Worm (Caenorhabditis elegans) whole organism, mixed stage, embryonic: ENCODE results near the gene F54E4.3.

ENCODE experiments used
- blmp-1 ChIP-seq: fragments of 150-350 bp; optimal IDR thresholded peaks from 2 replicates; lab custom pipeline; 2014; ENCODE audit warnings: missing biosample characterization, missing genetic modification characterization
- drap-1 ChIP-seq: fragments of 200-800 bp; sonication (Bioruptor generic); optimal IDR thresholded peaks from 3 replicates; lab custom pipeline; 2018; ENCODE audit warnings: mild to moderate bottlenecking, missing genetic modification characterization, missing compliant biosample characterization
- elt-3 ChIP-seq: fragments of 150-350 bp; optimal IDR thresholded peaks from 2 replicates; lab custom pipeline; 2014; ENCODE audit warnings: missing biosample characterization, missing genetic modification characterization
- lin-13 ChIP-seq: fragments of 150-350 bp; optimal IDR thresholded peaks from 2 replicates; lab custom pipeline; 2014; ENCODE audit warnings: missing biosample characterization, missing genetic modification characterization
- nhr-12 ChIP-seq: fragments of 150-350 bp; optimal IDR thresholded peaks from 2 replicates; lab custom pipeline; 2014; ENCODE audit warnings: missing biosample characterization, missing genetic modification characterization
- nhr-28 ChIP-seq: fragments of 150-350 bp; optimal IDR thresholded peaks from 2 replicates; lab custom pipeline; 2014; ENCODE audit warnings: missing biosample characterization, missing genetic modification characterization
- pha-4 ChIP-seq: fragments of 150-350 bp; optimal IDR thresholded peaks from 2 replicates; lab custom pipeline; 2018; ENCODE audit warnings: missing biosample characterization, missing genetic modification reagents, missing genetic modification characterization
- sem-2 ChIP-seq: fragments of 200-800 bp; sonication (Bioruptor generic); optimal IDR thresholded peaks from 2 replicates; lab custom pipeline; 2018; ENCODE audit warnings: mild to moderate bottlenecking, missing genetic modification characterization, missing compliant biosample characterization

DNA sequence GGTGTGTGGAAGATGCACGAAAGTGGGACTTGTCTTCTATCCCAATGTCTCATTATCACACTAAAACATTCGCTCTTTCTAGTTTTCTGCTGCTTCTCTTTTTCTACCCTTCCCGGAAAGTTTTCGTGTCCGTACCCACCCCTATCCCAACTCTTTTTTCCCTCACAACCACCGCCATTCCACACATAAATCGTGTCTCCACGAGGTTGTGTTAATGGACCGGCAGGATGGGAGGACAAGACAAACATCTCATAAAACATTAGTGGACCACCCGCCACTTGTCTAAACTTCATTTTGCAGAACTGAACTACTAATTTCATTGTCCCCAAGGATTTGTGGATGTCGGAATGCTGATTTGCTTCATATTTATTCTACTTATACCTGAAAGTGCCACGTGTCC lies 37.8 kb upstream of the F54E4.3 start, which contains the start of gene slt-1:
- TF ChIP-seq nhr-12 = no peak
- TF ChIP-seq lin-13 (tag; lab: Kevin White, UChicago) = no peak
- TF ChIP-seq sem-2 (GFP tag; lab: Kevin White, UChicago) = no peak
- no peak for TF ChIP-seq nhr-28 (tag; lab: Kevin White, UChicago)
- no peak for TF ChIP-seq blmp-1
- no peak for TF ChIP-seq elt-3 (tag; lab: Kevin White, UChicago)
- no peak for TF ChIP-seq drap-1 (GFP tag; lab: Kevin White, UChicago)
- TF ChIP-seq pha-4 (tag; lab: Kevin White, UChicago) = no peak
